Fruit fly (Drosophila melanogaster) whole organism: Measurements from ENCODE around the gene Dop2R.
"Not testable (repeated sequence)": the region's sequence is repeated elsewhere in the genome, so short reads cannot be mapped to it uniquely, and the experiment has no call there.

ENCODE experiments used
- CG8478 ChIP-seq: fragments of >200 bp; optimal IDR thresholded peaks from 2 replicates; lab custom pipeline; 2018; ENCODE audit warnings: inconsistent platforms
- Dll ChIP-seq: fragments of >200 bp; optimal IDR thresholded peaks from 2 replicates; lab custom pipeline; 2017
- EcR ChIP-seq, 2 experiments: fragments of >200 bp; optimal IDR thresholded peaks; 2 replicates each; lab custom pipeline; 2017; ENCODE audit warnings: missing biosample characterization in 2 of 2, missing genetic modification characterization in 2 of 2, missing genetic modification reagents in 2 of 2
- psq ChIP-seq: fragments of >200 bp; optimal IDR thresholded peaks from 2 replicates; lab custom pipeline; 2017

- TF ChIP-seq EcR (GFP tag; optimal IDR thresholded peaks at IDR 0.05; lab: Kevin White, UChicago); psq (lab: Kevin White, UChicago); Dll; CG8478 (lab: Kevin White, UChicago): not testable (repeated sequence)
Measured at dm6 chrX:20096374-20096773, 33.9 kb upstream of the Dop2R start, which contains the start of gene CG42581.
